Fruit fly (Drosophila melanogaster): ENCODE data around the gene Lgr4.
A peak's percentile ranks its signal among the peaks of the same experiment; 100 is the strongest.

Lgr4 gene

dm6 chrX:13226478-13226877 lies 37.5 kb upstream of the Lgr4 start (continued):
- no peak for TF ChIP-seq rib (GFP tag; IDR thresholded peaks at IDR 0.05)
- TF ChIP-seq fd64A (GFP tag; optimal IDR thresholded peaks at IDR 0.05), result no peak
- peak; percentile 83 for TF ChIP-seq sens (GFP tag)
- no peak for TF ChIP-seq nau (GFP tag; optimal IDR thresholded peaks at IDR 0.05)
- no peak for TF ChIP-seq CG9609 (GFP tag; optimal IDR thresholded peaks at IDR 0.05)
- TF ChIP-seq CG6654 (GFP tag; optimal IDR thresholded peaks at IDR 0.05), result no peak
- no peak for TF ChIP-seq chinmo (GFP tag; IDR thresholded peaks at IDR 0.05; ENCODE audit: partially characterized antibody)
- TF ChIP-seq CG2202 (tag; optimal IDR thresholded peaks at IDR 0.05), result no peak
- no peak for TF ChIP-seq CG13287 (GFP tag; IDR thresholded peaks at IDR 0.05; ENCODE audit: partially characterized antibody)
- no peak for TF ChIP-seq pb (GFP tag; optimal IDR thresholded peaks at IDR 0.05)
- no peak for TF ChIP-seq pho (GFP tag; optimal IDR thresholded peaks at IDR 0.05)
- no peak for TF ChIP-seq kah (GFP tag; optimal IDR thresholded peaks at IDR 0.05)
- TF ChIP-seq row (GFP tag; IDR thresholded peaks at IDR 0.05), result peak; percentile 34; the same call in 1 of the 3 replicates
- TF ChIP-seq jumu (GFP tag; optimal IDR thresholded peaks at IDR 0.05), result no peak
- no peak for TF ChIP-seq CG16779 (GFP tag; IDR thresholded peaks at IDR 0.05)
- peak; percentile 5 for TF ChIP-seq Xbp1 (GFP tag; optimal IDR thresholded peaks at IDR 0.05)
- no peak for TF ChIP-seq dysf (GFP tag; IDR thresholded peaks at IDR 0.05)
- TF ChIP-seq MESR4 (GFP tag; optimal IDR thresholded peaks at IDR 0.05), result no peak
- TF ChIP-seq CG11723 (GFP tag; optimal IDR thresholded peaks at IDR 0.05), result no peak
- TF ChIP-seq Ravus (GFP tag; IDR thresholded peaks at IDR 0.05), result no peak
- TF ChIP-seq h (optimal IDR thresholded peaks at IDR 0.05), result no peak
- TF ChIP-seq slp2 (GFP tag; optimal IDR thresholded peaks at IDR 0.05), result no peak
- TF ChIP-seq dmrt99B (tag; optimal IDR thresholded peaks at IDR 0.05), result peak; percentile 70
- no peak for TF ChIP-seq crc (GFP tag; optimal IDR thresholded peaks at IDR 0.05)
- TF ChIP-seq aop (GFP tag; IDR thresholded peaks at IDR 0.05), result no peak
- TF ChIP-seq amos (GFP tag; IDR thresholded peaks at IDR 0.05; ENCODE audit: partially characterized antibody), result no peak
- no peak for TF ChIP-seq HmgD (GFP tag; optimal IDR thresholded peaks at IDR 0.05)
- no peak for TF ChIP-seq CG5953 (GFP tag; IDR thresholded peaks at IDR 0.05)
- TF ChIP-seq zfh2 (GFP tag; optimal IDR thresholded peaks at IDR 0.05), result no peak

dm6 chrX:13224846-13225245 lies 35.9 kb upstream of the Lgr4 start:
- TF ChIP-seq Abd-B (GFP tag; optimal IDR thresholded peaks at IDR 0.05), result no peak
- TF ChIP-seq CTCF (GFP tag; optimal IDR thresholded peaks at IDR 0.05), result peak; percentile 85
- no peak for TF ChIP-seq CG2678 (tag; optimal IDR thresholded peaks at IDR 0.05)
- peak; percentile 17 for TF ChIP-seq stwl (tag; optimal IDR thresholded peaks at IDR 0.05)
- no peak for TF ChIP-seq zen (tag; optimal IDR thresholded peaks at IDR 0.05)
- no peak for TF ChIP-seq CG11695 (GFP tag; IDR thresholded peaks at IDR 0.05)
- TF ChIP-seq slbo (GFP tag; IDR thresholded peaks at IDR 0.05), result no peak
- no peak for TF ChIP-seq CG31365 (tag; optimal IDR thresholded peaks at IDR 0.05)
- TF ChIP-seq CG17361 (GFP tag; IDR thresholded peaks at IDR 0.05), result 0 out of 3 replicates have a peak, but pooled peaks have one; percentile 10

dm6 chrX:13221835-13222234 lies 32.9 kb upstream of the Lgr4 start:
- peak; percentile 40 for TF ChIP-seq Med (GFP tag)
- peak; percentile 45 for TF ChIP-seq Drgx (GFP tag; IDR thresholded peaks at IDR 0.05)
- TF ChIP-seq CG15073 (GFP tag; optimal IDR thresholded peaks at IDR 0.05), result no peak
- no peak for TF ChIP-seq CG13123 (GFP tag; optimal IDR thresholded peaks at IDR 0.05)
- TF ChIP-seq ap (GFP tag; IDR thresholded peaks at IDR 0.05), result no peak

Measured in whole organism, embryonic.